Fruit fly (Drosophila melanogaster) Kc167 (cell line): ENCODE measurements around the gene Theg.

ENCODE experiments used
- h ChIP-seq: fragments of >200 bp; optimal IDR thresholded peaks from 3 replicates; lab custom pipeline; 2018; ENCODE audit warnings: missing external identifiers
- psq ChIP-seq: fragments of >200 bp; optimal IDR thresholded peaks from 2 replicates; lab custom pipeline; 2017; ENCODE audit warnings: missing external identifiers
- ttk ChIP-seq: sonication (Bioruptor generic); optimal IDR thresholded peaks from 2 replicates; lab custom pipeline; 2017; ENCODE audit warnings: missing external identifiers

dm6 chr3R:21972069-21972468 is 42.4 kb upstream of the Theg start:
- no peak for TF ChIP-seq h (lab: Kevin White, UChicago)
- TF ChIP-seq psq (lab: Kevin White, UChicago), result no peak
- no peak for TF ChIP-seq ttk
